Fruit fly (Drosophila melanogaster) whole organism, embryonic: ENCODE data around the gene Wnt6.

ENCODE experiments used
- BEAF-32 ChIP-seq: fragments of 200-800 bp; sonication (Bioruptor generic); optimal IDR thresholded peaks from 3 replicates; lab custom pipeline; 2017; ENCODE audit warnings: missing biosample characterization, missing genetic modification characterization, mild to moderate bottlenecking, moderate library complexity, missing genetic modification reagents
- Bdp1 ChIP-seq: fragments of 200-800 bp; sonication (Bioruptor generic); optimal IDR thresholded peaks from 3 replicates; lab custom pipeline; 2016; ENCODE audit warnings: missing biosample characterization, missing genetic modification characterization
- CG1024 ChIP-seq: fragments of 200-800 bp; sonication (Bioruptor generic); IDR thresholded peaks from 2 replicates; pipeline ENCODE4 v1.3.6; 2022; ENCODE audit warnings: missing biosample characterization, missing genetic modification characterization
- CG10274 ChIP-seq: fragments of 200-800 bp; sonication (Bioruptor generic); optimal IDR thresholded peaks from 3 replicates; lab custom pipeline; 2017; ENCODE audit warnings: missing biosample characterization, mild to moderate bottlenecking, missing genetic modification characterization
- CG10565 ChIP-seq: fragments of 200-800 bp; sonication (Bioruptor generic); optimal IDR thresholded peaks from 3 replicates; lab custom pipeline; 2016; ENCODE audit warnings: missing biosample characterization, mild to moderate bottlenecking, missing genetic modification characterization
- CG11398 ChIP-seq: fragments of 200-800 bp; sonication (Bioruptor generic); optimal IDR thresholded peaks from 2 replicates; lab custom pipeline; 2016; ENCODE audit warnings: missing biosample characterization, missing genetic modification characterization
- CG12236 ChIP-seq: fragments of 200-800 bp; sonication (Bioruptor generic); optimal IDR thresholded peaks from 2 replicates; lab custom pipeline; 2016; ENCODE audit warnings: missing biosample characterization, missing genetic modification characterization
- CG1233 ChIP-seq: fragments of 200-800 bp; sonication (Bioruptor generic); optimal IDR thresholded peaks from 4 replicates; lab custom pipeline; 2018; ENCODE audit warnings: missing biosample characterization, mild to moderate bottlenecking, missing genetic modification characterization
- CG14050 ChIP-seq: fragments of 200-800 bp; sonication (Bioruptor generic); IDR thresholded peaks from 3 replicates; pipeline ENCODE4 v1.3.6; 2022; ENCODE audit warnings: missing biosample characterization, missing genetic modification characterization
- CG15601 ChIP-seq: fragments of 200-800 bp; sonication (Bioruptor generic); optimal IDR thresholded peaks from 3 replicates; lab custom pipeline; 2019; ENCODE audit warnings: missing biosample characterization, mild to moderate bottlenecking, missing genetic modification characterization, moderate library complexity
- CG1647 ChIP-seq: fragments of 200-800 bp; sonication (Bioruptor generic); optimal IDR thresholded peaks from 3 replicates; lab custom pipeline; 2016; ENCODE audit warnings: missing biosample characterization, missing genetic modification characterization
- CG16815 ChIP-seq: fragments of 200-800 bp; sonication (Bioruptor generic); optimal IDR thresholded peaks from 3 replicates; lab custom pipeline; 2017; ENCODE audit warnings: missing biosample characterization, mild to moderate bottlenecking, missing genetic modification characterization
- CG17361 ChIP-seq: fragments of 200-800 bp; sonication (Bioruptor generic); IDR thresholded peaks from 3 replicates; pipeline ENCODE4 v1.3.6; 2022; ENCODE audit warnings: missing biosample characterization, missing genetic modification characterization
- CG17385 ChIP-seq: fragments of 200-800 bp; sonication (Bioruptor generic); optimal IDR thresholded peaks from 3 replicates; lab custom pipeline; 2018; ENCODE audit warnings: missing biosample characterization, mild to moderate bottlenecking, missing genetic modification characterization
- CG3726 ChIP-seq: fragments of 200-800 bp; sonication (Bioruptor generic); IDR thresholded peaks from 3 replicates; pipeline ENCODE4, ENCODE4 v1.3.6; 2022; ENCODE audit warnings: missing biosample characterization, missing genetic modification characterization
- CG4617 ChIP-seq: fragments of 200-800 bp; sonication (Bioruptor generic); optimal IDR thresholded peaks from 3 replicates; lab custom pipeline; 2016; ENCODE audit warnings: missing biosample characterization, missing genetic modification characterization, borderline replicate concordance
- CG4707 ChIP-seq: fragments of 200-800 bp; sonication (Bioruptor generic); optimal IDR thresholded peaks from 2 replicates; lab custom pipeline; 2018; ENCODE audit warnings: missing biosample characterization, mild to moderate bottlenecking, missing genetic modification characterization, moderate library complexity
- CG5245 ChIP-seq: fragments of 200-800 bp; sonication (Bioruptor generic); optimal IDR thresholded peaks from 3 replicates; lab custom pipeline; 2016; ENCODE audit warnings: missing biosample characterization, missing genetic modification characterization
- CG6272 ChIP-seq: fragments of 200-800 bp; sonication (Bioruptor generic); IDR thresholded peaks from 2 replicates; pipeline ENCODE4 v1.3.6; 2022; ENCODE audit warnings: missing biosample characterization, missing genetic modification characterization
- CG7745 ChIP-seq: fragments of 200-800 bp; sonication (Bioruptor generic); optimal IDR thresholded peaks from 2 replicates; lab custom pipeline; 2018; ENCODE audit warnings: missing biosample characterization, mild to moderate bottlenecking, missing genetic modification characterization, moderate library complexity
- CG9797 ChIP-seq: fragments of 200-800 bp; sonication (Bioruptor generic); optimal IDR thresholded peaks from 3 replicates; lab custom pipeline; 2018; ENCODE audit warnings: missing biosample characterization, mild to moderate bottlenecking, missing genetic modification characterization
- Dad ChIP-seq: fragments of 200-800 bp; sonication (Bioruptor generic); optimal IDR thresholded peaks from 3 replicates; lab custom pipeline; 2016; ENCODE audit warnings: missing biosample characterization, missing genetic modification characterization
- Doc3 ChIP-seq: fragments of 200-800 bp; sonication (Bioruptor generic); IDR thresholded peaks from 3 replicates; pipeline ENCODE4 v1.3.6; 2022; ENCODE audit warnings: missing biosample characterization, missing genetic modification characterization; ENCODE audit not compliant: partially characterized antibody
- H2.0 ChIP-seq: fragments of 200-800 bp; sonication (Bioruptor generic); IDR thresholded peaks from 2 replicates; pipeline ENCODE4 v1.3.6; 2022; ENCODE audit warnings: missing biosample characterization, missing genetic modification characterization
- Kr ChIP-seq: fragments of 200-800 bp; sonication (Bioruptor generic); optimal IDR thresholded peaks from 2 replicates; lab custom pipeline; 2017; ENCODE audit warnings: missing biosample characterization, mild to moderate bottlenecking, missing genetic modification characterization
- Lim3 ChIP-seq: fragments of 200-800 bp; sonication (Bioruptor generic); IDR thresholded peaks from 2 replicates; pipeline ENCODE4 v1.3.6; 2022; ENCODE audit warnings: missing biosample characterization, missing genetic modification characterization
- Rfx ChIP-seq: fragments of 200-800 bp; sonication (Bioruptor generic); IDR thresholded peaks from 2 replicates; pipeline ENCODE4 v1.3.6; 2022; ENCODE audit warnings: missing biosample characterization, missing genetic modification characterization
- Scr ChIP-seq: fragments of 200-800 bp; sonication (Bioruptor generic); IDR thresholded peaks from 2 replicates; pipeline ENCODE4 v1.3.6; 2022; ENCODE audit warnings: missing biosample characterization, missing genetic modification characterization; ENCODE audit not compliant: partially characterized antibody
- Sry-δ ChIP-seq: fragments of 200-800 bp; sonication (Bioruptor generic); optimal IDR thresholded peaks from 2 replicates; lab custom pipeline; 2016; ENCODE audit warnings: missing biosample characterization, missing genetic modification characterization
- TFAM ChIP-seq: fragments of 200-800 bp; sonication (Bioruptor generic); optimal IDR thresholded peaks from 2 replicates; lab custom pipeline; 2017; ENCODE audit warnings: missing biosample characterization, missing genetic modification characterization, inconsistent platforms
- ato ChIP-seq: fragments of 200-800 bp; sonication (Bioruptor generic); IDR thresholded peaks from 2 replicates; pipeline ENCODE4 v1.3.6; 2022; ENCODE audit warnings: missing biosample characterization, missing genetic modification characterization; ENCODE audit not compliant: partially characterized antibody
- ci ChIP-seq: fragments of 200-800 bp; sonication (Bioruptor generic); IDR thresholded peaks from 3 replicates; pipeline ENCODE4 v1.3.6; 2022; ENCODE audit warnings: missing biosample characterization, missing genetic modification characterization
- cwo ChIP-seq: fragments of 200-800 bp; sonication (Bioruptor generic); optimal IDR thresholded peaks from 3 replicates; lab custom pipeline; 2017; ENCODE audit warnings: missing biosample characterization, missing genetic modification characterization, mild to moderate bottlenecking, moderate library complexity, missing genetic modification reagents
- gce ChIP-seq: fragments of 200-800 bp; sonication (Bioruptor generic); IDR thresholded peaks from 3 replicates; pipeline ENCODE4 v1.3.6; 2022; ENCODE audit warnings: missing biosample characterization, missing genetic modification characterization
- gsb ChIP-seq: fragments of 200-800 bp; sonication (Bioruptor generic); IDR thresholded peaks from 2 replicates; pipeline ENCODE4 v1.3.6; 2022; ENCODE audit warnings: missing biosample characterization, missing genetic modification characterization
- gsb-n ChIP-seq: fragments of 200-800 bp; sonication (Bioruptor generic); optimal IDR thresholded peaks from 3 replicates; lab custom pipeline; 2018; ENCODE audit warnings: missing biosample characterization, mild to moderate bottlenecking, missing genetic modification characterization
- gt ChIP-seq: fragments of 200-800 bp; sonication (Bioruptor generic); IDR thresholded peaks from 2 replicates; pipeline ENCODE4 v1.3.6; 2022; ENCODE audit warnings: missing biosample characterization, missing genetic modification characterization
- jigr1 ChIP-seq: fragments of 200-800 bp; sonication (Bioruptor generic); IDR thresholded peaks from 3 replicates; pipeline ENCODE4 v1.3.6; 2022; ENCODE audit warnings: missing biosample characterization, missing genetic modification characterization
- knrl ChIP-seq: fragments of 200-800 bp; sonication (Bioruptor generic); IDR thresholded peaks from 3 replicates; pipeline ENCODE4 v1.3.6; 2022; ENCODE audit warnings: missing biosample characterization, missing genetic modification characterization; ENCODE audit not compliant: partially characterized antibody
- lov ChIP-seq, 2 experiments: fragments of 200-800 bp in 1 of 2; fragments of >200 bp in 1 of 2; sonication (Bioruptor generic) in 1 of 2; IDR thresholded peaks in 1 of 2; optimal IDR thresholded peaks in 1 of 2; 2 replicates in 1 of 2; 3 replicates in 1 of 2; pipeline versions ENCODE4 v1.3.6 to Lab custom; 2017 to 2022; ENCODE audit warnings: missing biosample characterization in 1 of 2, missing genetic modification characterization in 1 of 2
- otp ChIP-seq: fragments of 200-800 bp; sonication (Bioruptor generic); IDR thresholded peaks from 3 replicates; pipeline ENCODE4, ENCODE4 v1.3.6; 2022; ENCODE audit warnings: missing biosample characterization, missing genetic modification characterization
- pita ChIP-seq: fragments of 200-800 bp; sonication (Bioruptor generic); optimal IDR thresholded peaks from 2 replicates; lab custom pipeline; 2017; ENCODE audit warnings: missing biosample characterization, mild to moderate bottlenecking, missing genetic modification characterization
- pros ChIP-seq: fragments of 200-800 bp; sonication (Bioruptor generic); optimal IDR thresholded peaks from 3 replicates; lab custom pipeline; 2019; ENCODE audit warnings: missing biosample characterization, mild to moderate bottlenecking, missing genetic modification characterization, moderate library complexity
- pum ChIP-seq: fragments of 200-800 bp; sonication (Bioruptor generic); optimal IDR thresholded peaks from 2 replicates; lab custom pipeline; 2016; ENCODE audit warnings: missing biosample characterization, missing genetic modification characterization
- salm ChIP-seq: fragments of 200-800 bp; sonication (Bioruptor generic); optimal IDR thresholded peaks from 2 replicates; lab custom pipeline; 2018; ENCODE audit warnings: missing biosample characterization, mild to moderate bottlenecking, missing genetic modification characterization
- seq ChIP-seq: fragments of 200-800 bp; sonication (Bioruptor generic); IDR thresholded peaks from 2 replicates; pipeline ENCODE4 v1.3.6; 2022; ENCODE audit warnings: missing biosample characterization, missing genetic modification characterization
- slou ChIP-seq: fragments of 200-800 bp; sonication (Bioruptor generic); optimal IDR thresholded peaks from 3 replicates; lab custom pipeline; 2016; ENCODE audit warnings: missing biosample characterization, missing genetic modification characterization
- trem ChIP-seq: fragments of 200-800 bp; optimal IDR thresholded peaks from 3 replicates; lab custom pipeline; 2019; ENCODE audit warnings: missing biosample characterization, mild to moderate bottlenecking, missing genetic modification characterization, moderate library complexity
- zf30C ChIP-seq: fragments of 200-800 bp; sonication (Bioruptor generic); optimal IDR thresholded peaks from 3 replicates; lab custom pipeline; 2018; ENCODE audit warnings: missing biosample characterization, mild to moderate bottlenecking, missing genetic modification characterization

Wnt6 gene

dm6 chr2L:7387813-7388558 lies 54.5 kb downstream of the Wnt6 start, which contains the start of the genes CG5149 and gudu (continued):
- no peak for TF ChIP-seq CG3726
- TF ChIP-seq gt (GFP tag; lab: Robert Waterston, UW), result no peak
- no peak for TF ChIP-seq seq
- TF ChIP-seq gce (GFP tag; lab: Robert Waterston, UW), result no peak
- TF ChIP-seq jigr1 (GFP tag; lab: Robert Waterston, UW), result no peak
- peak; percentile 41; the same call in 1 of the 2 replicates for TF ChIP-seq CG6272
- peak; percentile 94 for TF ChIP-seq pita
- TF ChIP-seq pum (GFP tag; lab: Kevin White, UChicago), result no peak
- TF ChIP-seq CG5245 (GFP tag; lab: Kevin White, UChicago), result no peak
- TF ChIP-seq CG9797 (GFP tag; lab: Kevin White, UChicago), result peak; percentile 46
- TF ChIP-seq CG17385, result no peak
- no peak for TF ChIP-seq lov (optimal IDR thresholded peaks at IDR 0.05; lab: Kevin White, UChicago)
- TF ChIP-seq lov (GFP tag; IDR thresholded peaks at IDR 0.05; lab: Robert Waterston, UW), result no peak
- peak; percentile 40 for TF ChIP-seq pros (GFP tag; lab: Kevin White, UChicago)
- TF ChIP-seq CG7745 (tag; lab: Kevin White, UChicago), result no peak
- TF ChIP-seq CG4617 (GFP tag; lab: Kevin White, UChicago), result peak; percentile 58
- no peak for TF ChIP-seq CG10565 (GFP tag; lab: Kevin White, UChicago)
- peak; percentile 52; the same call in 2 of the 3 replicates for TF ChIP-seq CG17361 (GFP tag; lab: Robert Waterston, UW)
- TF ChIP-seq CG16815 (GFP tag; lab: Kevin White, UChicago), result no peak
- TF ChIP-seq knrl (GFP tag; lab: Robert Waterston, UW), result peak; percentile 88
- TF ChIP-seq H2.0 (GFP tag; lab: Robert Waterston, UW), result no peak
- no peak for TF ChIP-seq CG12236 (GFP tag; lab: Kevin White, UChicago)
- TF ChIP-seq Kr (GFP tag; lab: Kevin White, UChicago), result no peak
- peak; percentile 90 for TF ChIP-seq BEAF-32 (GFP tag; lab: Kevin White, UChicago)
- TF ChIP-seq Bdp1, result no peak
- TF ChIP-seq gsb (GFP tag; lab: Robert Waterston, UW), result no peak
- TF ChIP-seq Dad, result no peak
- TF ChIP-seq Rfx, result peak; percentile 61
- no peak for TF ChIP-seq CG4707 (GFP tag; lab: Kevin White, UChicago)
- TF ChIP-seq CG11398, result no peak
- no peak for TF ChIP-seq Lim3 (GFP tag; lab: Robert Waterston, UW)
- TF ChIP-seq zf30C (GFP tag; lab: Kevin White, UChicago), result no peak
- no peak for TF ChIP-seq otp (GFP tag; lab: Robert Waterston, UW)
- no peak for TF ChIP-seq TFAM
- peak; percentile 52 for TF ChIP-seq trem
- TF ChIP-seq CG10274 (GFP tag; lab: Kevin White, UChicago), result no peak
- TF ChIP-seq Doc3, result peak; percentile 83
- TF ChIP-seq ci (GFP tag; lab: Robert Waterston, UW), result peak; percentile 60; the same call in 1 of the 3 replicates
- peak; percentile 90 for TF ChIP-seq Scr (GFP tag; lab: Robert Waterston, UW)
- TF ChIP-seq cwo (GFP tag; lab: Kevin White, UChicago), result no peak
- TF ChIP-seq CG1647 (GFP tag; lab: Kevin White, UChicago), result no peak
- no peak for TF ChIP-seq salm (tag; lab: Kevin White, UChicago)
- peak; percentile 49 for TF ChIP-seq CG15601 (tag; lab: Kevin White, UChicago)
- TF ChIP-seq slou (GFP tag; lab: Kevin White, UChicago), result no peak
- no peak for TF ChIP-seq CG14050 (GFP tag; lab: Robert Waterston, UW)
- TF ChIP-seq Sry-δ (GFP tag; lab: Kevin White, UChicago), result peak; percentile 92
- no peak for TF ChIP-seq gsb-n (tag; lab: Kevin White, UChicago)
- TF ChIP-seq CG1024 (GFP tag; lab: Robert Waterston, UW), result no peak
- TF ChIP-seq ato (GFP tag; lab: Robert Waterston, UW), result peak; percentile 84
- TF ChIP-seq CG1233 (GFP tag; lab: Kevin White, UChicago), result no peak
